Worm (Caenorhabditis elegans): ENCODE measurements around the gene F42F12.11.
A peak's percentile ranks its signal among the peaks of the same experiment; 100 is the strongest.

Gene F42F12.11

ce11 chrX:12371321-12371720, 24.5 kb downstream of the F42F12.11 start, which contains the start of gene rif-1.2:
rif-1.2 (minus strand) TSS chrX:12371421.
- TF ChIP-seq ztf-7 (tag; optimal IDR thresholded peaks at IDR 0.05) (no peak), egl-27 (tag; optimal IDR thresholded peaks at IDR 0.05) (no peak), R02D3.7 (tag; optimal IDR thresholded peaks at IDR 0.05) (no peak), egl-43 (GFP tag; IDR thresholded peaks at IDR 0.05) (no peak), vab-7 (GFP tag; IDR thresholded peaks at IDR 0.05) (no peak), fos-1 (tag; optimal IDR thresholded peaks at IDR 0.05) (no peak), set-16 (GFP tag; IDR thresholded peaks at IDR 0.05) (no peak), nhr-48 (tag; optimal IDR thresholded peaks at IDR 0.05) (no peak), F10B5.3 (tag; optimal IDR thresholded peaks at IDR 0.05) (no peak)

- TF ChIP-seq lin-29 (GFP tag; IDR thresholded peaks at IDR 0.05) (no peak), unc-62 (GFP tag; optimal IDR thresholded peaks at IDR 0.05 in 1 of 2) (peak in 1 of 2 experiments; percentile 90), unc-62 (tag; optimal IDR thresholded peaks at IDR 0.05) (no peak)
Measured at ce11 chrX:12375783-12376182, 29.0 kb downstream of the F42F12.11 start.

ce11 chrX:12378293-12378692, 31.5 kb downstream of the F42F12.11 start, which contains the start of gene glb-13:
glb-13 (minus strand) TSS chrX:12378393.
- TF ChIP-seq nhr-111 (GFP tag; optimal IDR thresholded peaks at IDR 0.05) (no peak), lir-3 (tag; optimal IDR thresholded peaks at IDR 0.05) (no peak), set-16 (GFP tag; IDR thresholded peaks at IDR 0.05) (no peak), unc-62 (GFP tag; optimal IDR thresholded peaks at IDR 0.05 in 1 of 2) (peak in 1 of 2 experiments; percentile 78), unc-62 (tag; optimal IDR thresholded peaks at IDR 0.05) (no peak)

- TF ChIP-seq aha-1 (tag) (peak; percentile 21), nhr-11 (tag; optimal IDR thresholded peaks at IDR 0.05) (no peak)
Measured at ce11 chrX:12391380-12391779, 44.6 kb downstream of the F42F12.11 start, which contains the start of gene nekl-3. nekl-3 (minus strand) TSS chrX:12391480.

- TF ChIP-seq duxl-1 (tag; optimal IDR thresholded peaks at IDR 0.05; ENCODE audit: poor library complexity), result peak; percentile 78
- TF ChIP-seq ZK546.5 (tag; optimal IDR thresholded peaks at IDR 0.05), result no peak
- TF ChIP-seq nhr-42 (GFP tag; IDR thresholded peaks at IDR 0.05), result no peak; the same call in none of the 2 replicates
- no peak for TF ChIP-seq lin-29 (GFP tag; IDR thresholded peaks at IDR 0.05)
- no peak; the same call in 1 of the 2 replicates for TF ChIP-seq T26A8.4 (GFP tag; IDR thresholded peaks at IDR 0.05)
- TF ChIP-seq F49E8.2 (tag; optimal IDR thresholded peaks at IDR 0.05; ENCODE audit: borderline replicate concordance), result no peak
- no peak for TF ChIP-seq unc-130 (GFP tag; optimal IDR thresholded peaks at IDR 0.05)
- no peak for TF ChIP-seq egl-43 (GFP tag; IDR thresholded peaks at IDR 0.05)
- no peak for TF ChIP-seq skn-1 (tag; optimal IDR thresholded peaks at IDR 0.05)
- TF ChIP-seq set-16 (GFP tag; IDR thresholded peaks at IDR 0.05), result no peak
- peak; percentile 75 for TF ChIP-seq zip-2 (tag; optimal IDR thresholded peaks at IDR 0.05)
- peak; percentile 31 to 85 for TF ChIP-seq hif-1 (tag; optimal IDR thresholded peaks at IDR 0.05)
- TF ChIP-seq ceh-44 (GFP tag; IDR thresholded peaks at IDR 0.05), result no peak
- TF ChIP-seq madf-9 (GFP tag; conservative IDR thresholded peaks at IDR 0.05), result peak; percentile 58; the same call in 1 of the 2 replicates
- peak; percentile 37 for TF ChIP-seq ceh-32 (tag; optimal IDR thresholded peaks at IDR 0.05; ENCODE audit: poor library complexity)
- TF ChIP-seq tra-1 (GFP tag; IDR thresholded peaks at IDR 0.05), result peak; percentile 47; the same call in 1 of the 2 replicates
- peak; percentile 94 for TF ChIP-seq nhr-77 (tag; optimal IDR thresholded peaks at IDR 0.05)
- no peak for TF ChIP-seq Y75B8A.6 (GFP tag; IDR thresholded peaks at IDR 0.05)
- TF ChIP-seq nhr-76 (tag; optimal IDR thresholded peaks at IDR 0.05), result no peak
- no peak for TF ChIP-seq zip-11 (GFP tag; IDR thresholded peaks at IDR 0.05)
- TF ChIP-seq attf-4 (tag; optimal IDR thresholded peaks at IDR 0.05), result no peak
- TF ChIP-seq nhr-111 (GFP tag; optimal IDR thresholded peaks at IDR 0.05), result no peak
- peak; percentile 16 for TF ChIP-seq egl-27 (tag; optimal IDR thresholded peaks at IDR 0.05)
- TF ChIP-seq mep-1 (tag; optimal IDR thresholded peaks at IDR 0.05), result peak; percentile 98
- 0 out of 2 replicates have a peak, but pooled peaks have one; percentile 60 for TF ChIP-seq arid-1 (GFP tag; conservative IDR thresholded peaks at IDR 0.05)
- TF ChIP-seq lim-7 (GFP tag; IDR thresholded peaks at IDR 0.05), result no peak
- peak; percentile 15 for TF ChIP-seq nhr-237 (tag; optimal IDR thresholded peaks at IDR 0.05)
- TF ChIP-seq daf-8 (GFP tag; IDR thresholded peaks at IDR 0.05), result no peak
- TF ChIP-seq spr-1 (tag; optimal IDR thresholded peaks at IDR 0.05), result peak; percentile 84
- no peak for TF ChIP-seq R02D3.7 (tag; optimal IDR thresholded peaks at IDR 0.05)
- no peak for TF ChIP-seq cey-2 (tag; optimal IDR thresholded peaks at IDR 0.05; ENCODE audit: borderline replicate concordance, insufficient read depth)
- no peak for TF ChIP-seq aly-2 (tag; optimal IDR thresholded peaks at IDR 0.05)
- peak; percentile 29 for TF ChIP-seq nhr-10 (tag; optimal IDR thresholded peaks at IDR 0.05)
Measured at ce11 chrX:12393786-12394308, 47.0 kb downstream of the F42F12.11 start, which contains the start of gene F17E5.2. F17E5.2 (plus strand) TSS chrX:12394258.

Data from whole organism, L4 larva.